Worm (Caenorhabditis elegans) whole organism, L4 larva: ENCODE data around the gene hpr-17.
A peak's percentile ranks its signal among the peaks of the same experiment; 100 is the strongest.

Source experiments
- F49E8.2 ChIP-seq: sonication (generic microtip); optimal IDR thresholded peaks from 2 replicates; lab custom pipeline; 2016; ENCODE audit warnings: missing compliant biosample characterization, mild to moderate bottlenecking, missing genetic modification characterization, borderline replicate concordance
- T20F7.1 ChIP-seq: fragments of 200-800 bp; sonication (Bioruptor generic); optimal IDR thresholded peaks from 2 replicates; lab custom pipeline; 2018; ENCODE audit warnings: mild to moderate bottlenecking, missing genetic modification characterization, missing compliant biosample characterization
- Y5F2A.4 ChIP-seq: fragments of 200-800 bp; sonication (Bioruptor generic); optimal IDR thresholded peaks from 2 replicates; lab custom pipeline; 2018; ENCODE audit warnings: mild to moderate bottlenecking, missing genetic modification characterization, missing compliant biosample characterization
- aha-1 ChIP-seq: fragments of 150-350 bp; peaks from one replicate; lab custom pipeline; 2014; ENCODE audit warnings: missing biosample characterization, missing genetic modification characterization
- aly-2 ChIP-seq: sonication (generic microtip); optimal IDR thresholded peaks from 2 replicates; lab custom pipeline; 2018; ENCODE audit warnings: missing biosample characterization, missing genetic modification characterization
- arid-1 ChIP-seq: fragments of 200-800 bp; sonication (Bioruptor generic); conservative IDR thresholded peaks from 2 replicates; pipeline ENCODE4 v1.3.6; 2022; ENCODE audit warnings: missing genetic modification reagents, missing genetic modification characterization, missing compliant biosample characterization
- ceh-62 ChIP-seq: sonication (generic microtip); optimal IDR thresholded peaks from 2 replicates; lab custom pipeline; 2017; ENCODE audit warnings: missing biosample characterization, missing genetic modification characterization
- cey-2 ChIP-seq: sonication (generic microtip); optimal IDR thresholded peaks from 3 replicates; lab custom pipeline; 2017; ENCODE audit warnings: missing genetic modification characterization, mild to moderate bottlenecking, missing compliant biosample characterization, antibody characterized with exemption, borderline replicate concordance; ENCODE audit not compliant: insufficient read depth
- ctbp-1 ChIP-seq: fragments of 200-800 bp; sonication (Bioruptor generic); IDR thresholded peaks from 2 replicates; pipeline ENCODE4 v1.3.6; 2022; ENCODE audit warnings: missing genetic modification reagents, missing genetic modification characterization, missing compliant biosample characterization
- daf-16 ChIP-seq, 3 experiments: sonication (generic microtip); optimal IDR thresholded peaks; 2 replicates each; lab custom pipeline; 2016 to 2017; ENCODE audit warnings: missing genetic modification characterization in 3 of 3, missing genetic modification reagents in 3 of 3, mild to moderate bottlenecking in 2 of 3, missing compliant biosample characterization in 2 of 3, missing biosample characterization in 1 of 3, moderate library complexity in 1 of 3
- daf-19 ChIP-seq: fragments of 200-800 bp; sonication (Bioruptor generic); conservative IDR thresholded peaks from 2 replicates; pipeline ENCODE4 v1.3.6; 2022; ENCODE audit warnings: missing genetic modification characterization, missing compliant biosample characterization
- daf-8 ChIP-seq: fragments of 200-800 bp; sonication (Bioruptor generic); IDR thresholded peaks from 2 replicates; pipeline ENCODE4 v1.3.6; 2022; ENCODE audit warnings: missing genetic modification characterization, missing compliant biosample characterization
- dmd-6 ChIP-seq: fragments of 200-800 bp; sonication (Bioruptor generic); IDR thresholded peaks from 2 replicates; pipeline ENCODE4 v1.3.6; 2022; ENCODE audit warnings: missing genetic modification reagents, missing genetic modification characterization, missing compliant biosample characterization
- dmd-8 ChIP-seq: fragments of 200-800 bp; sonication (Bioruptor generic); IDR thresholded peaks from 2 replicates; pipeline ENCODE4 v1.3.6; 2022; ENCODE audit warnings: missing genetic modification characterization, missing compliant biosample characterization
- dpl-1 ChIP-seq: fragments of 150-350 bp; optimal IDR thresholded peaks from 2 replicates; lab custom pipeline; 2014; ENCODE audit warnings: missing biosample characterization, missing genetic modification reagents, missing genetic modification characterization
- duxl-1 ChIP-seq: sonication (generic microtip); optimal IDR thresholded peaks from 2 replicates; lab custom pipeline; 2016; ENCODE audit warnings: mild to moderate bottlenecking, missing genetic modification characterization, moderate library complexity, missing compliant biosample characterization; ENCODE audit not compliant: poor library complexity
- dve-1 ChIP-seq: sonication (generic microtip); optimal IDR thresholded peaks from 2 replicates; lab custom pipeline; 2017; ENCODE audit warnings: antibody characterized with exemption, mild to moderate bottlenecking, missing genetic modification characterization, missing compliant biosample characterization; ENCODE audit not compliant: insufficient read depth
- egl-27 ChIP-seq: sonication (generic microtip); optimal IDR thresholded peaks from 3 replicates; lab custom pipeline; 2017; ENCODE audit warnings: missing biosample characterization, missing genetic modification reagents, missing genetic modification characterization
- egl-43 ChIP-seq: fragments of 200-800 bp; sonication (Bioruptor generic); IDR thresholded peaks from 2 replicates; pipeline ENCODE4 v1.3.6; 2022; ENCODE audit warnings: missing genetic modification reagents, missing genetic modification characterization, missing compliant biosample characterization
- fkh-10 ChIP-seq: fragments of 150-350 bp; optimal IDR thresholded peaks from 2 replicates; lab custom pipeline; 2014; ENCODE audit warnings: missing biosample characterization, missing genetic modification reagents, missing genetic modification characterization
- hif-1 ChIP-seq, 2 experiments: sonication (generic microtip); optimal IDR thresholded peaks; 2 replicates each; lab custom pipeline; 2016 to 2017; ENCODE audit warnings: missing compliant biosample characterization in 2 of 2, missing genetic modification characterization in 2 of 2, missing genetic modification reagents in 2 of 2, missing genotype in 2 of 2, mild to moderate bottlenecking in 1 of 2
- hlh-11 ChIP-seq: fragments of 200-800 bp; sonication (Bioruptor generic); optimal IDR thresholded peaks from 2 replicates; lab custom pipeline; 2018; ENCODE audit warnings: mild to moderate bottlenecking, missing genetic modification characterization, missing compliant biosample characterization
- hlh-30 ChIP-seq: sonication (generic microtip); optimal IDR thresholded peaks from 2 replicates; lab custom pipeline; 2017; ENCODE audit warnings: antibody characterized with exemption, mild to moderate bottlenecking, missing genetic modification characterization, missing compliant biosample characterization; ENCODE audit not compliant: insufficient read depth
- lin-13 ChIP-seq: fragments of 150-350 bp; optimal IDR thresholded peaks from 2 replicates; lab custom pipeline; 2014; ENCODE audit warnings: missing biosample characterization, missing genetic modification reagents, missing genetic modification characterization
- lin-29 ChIP-seq: fragments of 200-800 bp; sonication (Bioruptor generic); IDR thresholded peaks from 2 replicates; pipeline ENCODE4 v1.3.6; 2022; ENCODE audit warnings: missing genetic modification reagents, missing genetic modification characterization, missing compliant biosample characterization
- lin-38 ChIP-seq: fragments of 200-800 bp; sonication (Bioruptor generic); IDR thresholded peaks from 2 replicates; pipeline ENCODE4 v1.3.6; 2022; ENCODE audit warnings: missing genetic modification reagents, missing genetic modification characterization, missing compliant biosample characterization
- lsy-2 ChIP-seq, 2 experiments: fragments of 150-350 bp in 1 of 2; sonication (generic microtip) in 1 of 2; optimal IDR thresholded peaks; 2 replicates each; lab custom pipeline; 2014 to 2017; ENCODE audit warnings: missing biosample characterization in 2 of 2, missing genetic modification characterization in 2 of 2
- madf-5 ChIP-seq, 2 experiments: fragments of 200-800 bp; sonication (Bioruptor generic); IDR thresholded peaks; 2 replicates each; pipeline ENCODE4 v1.3.6; 2022; ENCODE audit warnings: missing compliant biosample characterization in 2 of 2, missing genetic modification characterization in 2 of 2
- madf-9 ChIP-seq: fragments of 200-800 bp; sonication (Bioruptor generic); conservative IDR thresholded peaks from 2 replicates; pipeline ENCODE4 v1.3.6; 2022; ENCODE audit warnings: missing genetic modification reagents, missing genetic modification characterization, missing compliant biosample characterization
- mdl-1 ChIP-seq, 2 experiments: fragments of 150-350 bp in 1 of 2; sonication (generic microtip) in 1 of 2; optimal IDR thresholded peaks; 2 replicates each; lab custom pipeline; 2014 to 2017; ENCODE audit warnings: missing biosample characterization in 2 of 2, missing genetic modification characterization in 2 of 2
- mdt-29 ChIP-seq: fragments of 200-800 bp; sonication (Bioruptor generic); IDR thresholded peaks from 2 replicates; pipeline ENCODE4 v1.3.6; 2022; ENCODE audit warnings: missing genetic modification reagents, missing genetic modification characterization, missing compliant biosample characterization
- mes-2 ChIP-seq: sonication (generic microtip); optimal IDR thresholded peaks from 2 replicates; lab custom pipeline; 2016; ENCODE audit warnings: missing genotype, mild to moderate bottlenecking, missing genetic modification characterization, missing compliant biosample characterization; ENCODE audit not compliant: poor library complexity, severe bottlenecking
- mxl-3 ChIP-seq: fragments of 200-800 bp; sonication (Bioruptor generic); optimal IDR thresholded peaks from 2 replicates; lab custom pipeline; 2018; ENCODE audit warnings: mild to moderate bottlenecking, missing genetic modification characterization, missing compliant biosample characterization
- nhr-10 ChIP-seq: fragments of 150-350 bp; optimal IDR thresholded peaks from 2 replicates; lab custom pipeline; 2014; ENCODE audit warnings: missing biosample characterization, missing genetic modification characterization
- nhr-102 ChIP-seq: sonication (generic microtip); optimal IDR thresholded peaks from 2 replicates; lab custom pipeline; 2016; ENCODE audit warnings: mild to moderate bottlenecking, missing genetic modification characterization, moderate library complexity, missing compliant biosample characterization
- nhr-11 ChIP-seq: fragments of 150-350 bp; optimal IDR thresholded peaks from 2 replicates; lab custom pipeline; 2014; ENCODE audit warnings: missing biosample characterization, missing genetic modification characterization
- nhr-25 ChIP-seq: sonication (generic microtip); optimal IDR thresholded peaks from 2 replicates; lab custom pipeline; 2017; ENCODE audit warnings: missing genetic modification characterization, mild to moderate bottlenecking, missing compliant biosample characterization, antibody characterized with exemption, moderate library complexity, borderline replicate concordance; ENCODE audit not compliant: insufficient read depth
- nhr-41 ChIP-seq: fragments of 200-800 bp; sonication (Bioruptor generic); IDR thresholded peaks from 2 replicates; pipeline ENCODE4 v1.3.6; 2022; ENCODE audit warnings: missing genetic modification reagents, missing genetic modification characterization, missing compliant biosample characterization
- nhr-42 ChIP-seq: fragments of 200-800 bp; sonication (Bioruptor generic); IDR thresholded peaks from 2 replicates; pipeline ENCODE4 v1.3.6; 2022; ENCODE audit warnings: missing genetic modification characterization, missing compliant biosample characterization
- nhr-48 ChIP-seq: sonication (generic microtip); optimal IDR thresholded peaks from 2 replicates; lab custom pipeline; 2016; ENCODE audit warnings: mild to moderate bottlenecking, missing genetic modification characterization, missing compliant biosample characterization
- php-3 ChIP-seq: fragments of 200-800 bp; sonication (Bioruptor generic); IDR thresholded peaks from 2 replicates; pipeline ENCODE4 v1.3.6; 2022; ENCODE audit warnings: missing genetic modification reagents, missing genetic modification characterization, missing compliant biosample characterization
- pqm-1 ChIP-seq: sonication (generic microtip); optimal IDR thresholded peaks from 2 replicates; lab custom pipeline; 2017; ENCODE audit warnings: missing biosample characterization, missing genetic modification characterization
- saeg-2 ChIP-seq: fragments of 200-800 bp; sonication (Bioruptor generic); IDR thresholded peaks from 2 replicates; pipeline ENCODE4 v1.3.6; 2022; ENCODE audit warnings: missing genetic modification reagents, missing genetic modification characterization, missing compliant biosample characterization
- set-16 ChIP-seq: fragments of 200-800 bp; sonication (Bioruptor generic); IDR thresholded peaks from 2 replicates; pipeline ENCODE4 v1.3.6; 2022; ENCODE audit warnings: missing genetic modification reagents, missing genetic modification characterization, missing compliant biosample characterization
- spr-1 ChIP-seq: sonication (generic microtip); optimal IDR thresholded peaks from 2 replicates; lab custom pipeline; 2016; ENCODE audit warnings: mild to moderate bottlenecking, missing genetic modification characterization, missing compliant biosample characterization
- tag-97 ChIP-seq: fragments of 200-800 bp; sonication (Bioruptor generic); IDR thresholded peaks from 2 replicates; pipeline ENCODE4 v1.3.6; 2022; ENCODE audit warnings: missing genetic modification characterization, missing compliant biosample characterization
- unc-39 ChIP-seq: sonication (generic microtip); optimal IDR thresholded peaks from 2 replicates; lab custom pipeline; 2017; ENCODE audit warnings: missing biosample characterization, missing genetic modification characterization
- zfp-2 ChIP-seq: sonication (generic microtip); optimal IDR thresholded peaks from 2 replicates; lab custom pipeline; 2016; ENCODE audit warnings: mild to moderate bottlenecking, missing genetic modification characterization, missing compliant biosample characterization
- zfp-3 ChIP-seq: fragments of 200-800 bp; sonication (Bioruptor generic); conservative IDR thresholded peaks from 2 replicates; pipeline ENCODE4 v1.3.6; 2022; ENCODE audit warnings: missing genetic modification reagents, missing genetic modification characterization, missing compliant biosample characterization

The hpr-17 gene

DNA sequence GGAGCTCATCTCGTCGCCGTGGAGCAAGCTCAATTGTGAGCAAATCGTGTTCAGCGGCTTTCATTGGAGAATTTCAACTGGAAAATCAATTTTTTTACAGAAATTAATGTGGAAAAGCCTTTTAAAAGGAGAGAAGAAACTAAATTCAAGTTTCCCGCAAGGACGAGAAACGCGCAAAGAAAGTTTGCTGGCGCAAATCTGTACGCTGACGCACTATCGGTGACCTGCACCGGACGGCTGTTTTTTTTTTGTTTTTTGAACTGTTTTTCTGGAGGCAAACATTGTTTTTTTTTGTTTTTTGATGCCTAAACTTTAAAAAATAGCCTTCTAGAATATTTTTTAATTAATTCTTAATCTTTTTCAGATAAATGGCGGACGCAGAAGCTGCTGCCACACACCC lies at the start of gene hpr-17, which contains the start of gene F32A11.1 (continued):
- no peak for TF ChIP-seq Y5F2A.4 (GFP tag; lab: Kevin White, UChicago)
- TF ChIP-seq dmd-6 (GFP tag; lab: Robert Waterston, UW), result peak; percentile 72
- TF ChIP-seq egl-27 (tag; lab: Kevin White, UChicago), result no peak
- peak; percentile 80 for TF ChIP-seq mes-2 (tag; lab: Kevin White, UChicago)
- no peak for TF ChIP-seq daf-19 (GFP tag; lab: Robert Waterston, UW)
- TF ChIP-seq madf-9, result peak; percentile 71; the same call in 1 of the 2 replicates
- TF ChIP-seq zfp-3 (GFP tag; lab: Robert Waterston, UW), result peak; percentile 80
- TF ChIP-seq egl-43 (GFP tag; lab: Robert Waterston, UW), result no peak; the same call in 1 of the 2 replicates
- TF ChIP-seq aly-2 (tag; lab: Kevin White, UChicago), result no peak
- TF ChIP-seq zfp-2 (tag; lab: Kevin White, UChicago), result no peak
- peak; percentile 77 for TF ChIP-seq nhr-102 (tag; lab: Kevin White, UChicago)
- no peak for TF ChIP-seq php-3 (GFP tag; lab: Robert Waterston, UW)
- no peak for TF ChIP-seq madf-5 (GFP tag; IDR thresholded peaks at IDR 0.05; lab: Robert Waterston, UW)
- TF ChIP-seq spr-1 (tag; lab: Kevin White, UChicago), result peak; percentile 24
- no peak for TF ChIP-seq pqm-1 (tag; lab: Kevin White, UChicago)
- TF ChIP-seq nhr-10 (tag; lab: Kevin White, UChicago), result no peak
- no peak for TF ChIP-seq tag-97 (GFP tag; lab: Robert Waterston, UW)
- no peak for TF ChIP-seq nhr-41 (GFP tag; lab: Robert Waterston, UW)
- TF ChIP-seq nhr-48 (tag; lab: Kevin White, UChicago), result peak; percentile 46
- peak; percentile 36; the same call in 1 of the 2 replicates for TF ChIP-seq lin-29 (GFP tag; lab: Robert Waterston, UW)
- TF ChIP-seq F49E8.2 (tag; lab: Kevin White, UChicago), result no peak
- TF ChIP-seq dmd-8 (GFP tag; lab: Robert Waterston, UW), result no peak
- TF ChIP-seq mxl-3 (GFP tag; lab: Kevin White, UChicago), result no peak
- peak; percentile 91 for TF ChIP-seq lin-38 (GFP tag; lab: Robert Waterston, UW)
- TF ChIP-seq mdl-1 (tag; optimal IDR thresholded peaks at IDR 0.05; lab: Kevin White, UChicago), result peak in 1 of 2 experiments; percentile 51
- TF ChIP-seq lsy-2 (tag; optimal IDR thresholded peaks at IDR 0.05; lab: Kevin White, UChicago), result peak in 1 of 2 experiments; percentile 89
- no peak for TF ChIP-seq mdt-29 (GFP tag; lab: Robert Waterston, UW)
- TF ChIP-seq arid-1, result no peak
- TF ChIP-seq hlh-11 (tag; lab: Kevin White, UChicago), result peak; percentile 79
- TF ChIP-seq nhr-11, result peak; percentile 66
- TF ChIP-seq dve-1 (tag; lab: Kevin White, UChicago), result peak; percentile 83
- TF ChIP-seq hif-1 (tag; optimal IDR thresholded peaks at IDR 0.05; lab: Kevin White, UChicago), result peak in 1 of 2 experiments; percentile 66
- TF ChIP-seq daf-16 (GFP tag; optimal IDR thresholded peaks at IDR 0.05; lab: Kevin White, UChicago), result peak in 1 of 2 experiments; percentile 77
- peak; percentile 61 for TF ChIP-seq daf-16 (tag; optimal IDR thresholded peaks at IDR 0.05; lab: Kevin White, UChicago)
- peak; percentile 71 for TF ChIP-seq duxl-1 (tag; lab: Kevin White, UChicago)
- TF ChIP-seq lin-13 (GFP tag; lab: Kevin White, UChicago), result peak; percentile 65
- TF ChIP-seq set-16 (GFP tag; lab: Robert Waterston, UW), result no peak
- TF ChIP-seq ctbp-1 (GFP tag; lab: Robert Waterston, UW), result no peak
- no peak for TF ChIP-seq unc-39 (tag; lab: Kevin White, UChicago)
- TF ChIP-seq aha-1 (tag; lab: Kevin White, UChicago), result no peak
- peak; percentile 68 for TF ChIP-seq hlh-30 (tag; lab: Kevin White, UChicago)
- 0 out of 2 replicates have a peak, but pooled peaks have one; percentile 42 for TF ChIP-seq nhr-42 (GFP tag; lab: Robert Waterston, UW)
- no peak for TF ChIP-seq T20F7.1 (GFP tag; lab: Kevin White, UChicago)
- no peak for TF ChIP-seq saeg-2 (GFP tag; lab: Robert Waterston, UW)
- TF ChIP-seq dpl-1, result peak; percentile 98
- TF ChIP-seq fkh-10 (GFP tag; lab: Kevin White, UChicago), result peak; percentile 68
- no peak for TF ChIP-seq cey-2 (tag; lab: Kevin White, UChicago)
- TF ChIP-seq daf-8 (GFP tag; lab: Robert Waterston, UW), result no peak
- TF ChIP-seq nhr-25, result no peak
- no peak for TF ChIP-seq ceh-62
